Worm (Caenorhabditis elegans) whole organism, L1 larva: ENCODE data around the gene pfk-1.1.

Experiments
- egl-27 ChIP-seq, 2 experiments: fragments of 150-350 bp in 1 of 2; sonication (generic microtip); optimal IDR thresholded peaks; 3 replicates each; lab custom pipeline; 2017 to 2018; ENCODE audit warnings: missing biosample characterization in 2 of 2, missing genetic modification characterization in 2 of 2, missing genetic modification reagents in 2 of 2
- lin-35 ChIP-seq, 2 experiments: fragments of 150-350 bp; optimal IDR thresholded peaks; 2 replicates each; lab custom pipeline; 2014; ENCODE audit warnings: missing biosample characterization in 2 of 2, missing genetic modification characterization in 2 of 2, missing genetic modification reagents in 2 of 2
- lin-39 ChIP-seq: fragments of 150-350 bp; optimal IDR thresholded peaks from 2 replicates; lab custom pipeline; 2014; ENCODE audit warnings: missing biosample characterization, missing genetic modification reagents, missing genetic modification characterization
- nhr-11 ChIP-seq: fragments of 150-350 bp; optimal IDR thresholded peaks from 2 replicates; lab custom pipeline; 2014; ENCODE audit warnings: missing biosample characterization, missing genetic modification characterization
- nhr-12 ChIP-seq: sonication (generic microtip); optimal IDR thresholded peaks from 2 replicates; lab custom pipeline; 2017; ENCODE audit warnings: missing biosample characterization, missing genetic modification characterization
- nhr-28 ChIP-seq: fragments of 150-350 bp; optimal IDR thresholded peaks from 2 replicates; lab custom pipeline; 2014; ENCODE audit warnings: missing biosample characterization, missing genetic modification characterization
- swsn-7 ChIP-seq: sonication (generic microtip); optimal IDR thresholded peaks from 2 replicates; lab custom pipeline; 2016; ENCODE audit warnings: missing genetic modification characterization, missing compliant biosample characterization
- tbx-2 ChIP-seq: sonication (generic microtip); optimal IDR thresholded peaks from 2 replicates; lab custom pipeline; 2016; ENCODE audit warnings: missing genetic modification characterization, missing compliant biosample characterization
- ztf-11 ChIP-seq, 2 experiments: sonication (generic microtip); optimal IDR thresholded peaks; 2 replicates each; lab custom pipeline; 2016 to 2017; ENCODE audit warnings: missing genetic modification characterization in 2 of 2, missing biosample characterization in 1 of 2, missing compliant biosample characterization in 1 of 2

- no peak for TF ChIP-seq lin-35 (GFP tag; optimal IDR thresholded peaks at IDR 0.05; lab: Kevin White, UChicago)
- no peak for TF ChIP-seq nhr-12 (tag; lab: Kevin White, UChicago)
- TF ChIP-seq nhr-11 (tag; lab: Kevin White, UChicago), result no peak
- TF ChIP-seq ztf-11 (tag; optimal IDR thresholded peaks at IDR 0.05; lab: Kevin White, UChicago), result no peak
- TF ChIP-seq lin-39, result no peak
- no peak for TF ChIP-seq egl-27 (tag; optimal IDR thresholded peaks at IDR 0.05; lab: Kevin White, UChicago)
- no peak for TF ChIP-seq swsn-7 (tag; lab: Kevin White, UChicago)
- no peak for TF ChIP-seq tbx-2 (tag; lab: Kevin White, UChicago)
- TF ChIP-seq nhr-28 (tag; lab: Kevin White, UChicago), result no peak
Observed at ce11 chrX:2928089-2928488, 12.6 kb upstream of the pfk-1.1 start.
